Fruit fly (Drosophila melanogaster) whole organism, prepupa: ENCODE measurements around the gene CG43658.
A peak's percentile ranks its signal among the peaks of the same experiment; 100 is the strongest.

Source experiments
- Blimp-1 ChIP-seq: fragments of 200-800 bp; sonication (Bioruptor generic); optimal IDR thresholded peaks from 3 replicates; lab custom pipeline; 2017; ENCODE audit warnings: missing biosample characterization, missing genetic modification characterization, mild to moderate bottlenecking, moderate library complexity, missing genetic modification reagents
- CG10669 ChIP-seq: fragments of 200-800 bp; sonication (Bioruptor generic); optimal IDR thresholded peaks from 3 replicates; lab custom pipeline; 2018; ENCODE audit warnings: missing biosample characterization, mild to moderate bottlenecking, missing genetic modification characterization, moderate library complexity
- CG11294 ChIP-seq: fragments of 200-800 bp; sonication (Bioruptor generic); IDR thresholded peaks from 2 replicates; pipeline ENCODE4 v1.3.6; 2022; ENCODE audit warnings: missing biosample characterization, missing genetic modification characterization
- CG11762 ChIP-seq: fragments of 200-800 bp; sonication (Bioruptor generic); optimal IDR thresholded peaks from 3 replicates; lab custom pipeline; 2016; ENCODE audit warnings: missing biosample characterization, missing genetic modification characterization; ENCODE audit not compliant: insufficient read depth
- CG11902 ChIP-seq: fragments of 200-800 bp; sonication (Bioruptor generic); optimal IDR thresholded peaks from 3 replicates; lab custom pipeline; 2016; ENCODE audit warnings: missing biosample characterization, missing genetic modification characterization
- CG15336 ChIP-seq: fragments of 200-800 bp; sonication (Bioruptor generic); IDR thresholded peaks from 2 replicates; pipeline ENCODE4 v1.3.6; 2022; ENCODE audit warnings: missing biosample characterization, missing genetic modification characterization
- CG1621 ChIP-seq: fragments of 200-800 bp; sonication (Bioruptor generic); optimal IDR thresholded peaks from 3 replicates; lab custom pipeline; 2018; ENCODE audit warnings: missing biosample characterization, mild to moderate bottlenecking, missing genetic modification characterization
- CG16779 ChIP-seq: fragments of 200-800 bp; sonication (Bioruptor generic); optimal IDR thresholded peaks from 3 replicates; lab custom pipeline; 2017; ENCODE audit warnings: missing biosample characterization, mild to moderate bottlenecking, missing genetic modification characterization
- CG3032 ChIP-seq: fragments of 200-800 bp; optimal IDR thresholded peaks from 2 replicates; lab custom pipeline; 2019; ENCODE audit warnings: missing biosample characterization, mild to moderate bottlenecking, missing genetic modification characterization, moderate library complexity
- CG31627 ChIP-seq: fragments of 200-800 bp; sonication (Bioruptor generic); optimal IDR thresholded peaks from 3 replicates; lab custom pipeline; 2016; ENCODE audit warnings: missing biosample characterization, missing genetic modification characterization
- CG32006 ChIP-seq: fragments of 200-800 bp; sonication (Bioruptor generic); optimal IDR thresholded peaks from 3 replicates; lab custom pipeline; 2017; ENCODE audit warnings: missing biosample characterization, mild to moderate bottlenecking, missing genetic modification characterization
- CG34406 ChIP-seq: fragments of 200-800 bp; sonication (Bioruptor generic); optimal IDR thresholded peaks from 3 replicates; lab custom pipeline; 2016; ENCODE audit warnings: missing biosample characterization, missing genetic modification characterization
- CG3919 ChIP-seq: fragments of 200-800 bp; sonication (Bioruptor generic); optimal IDR thresholded peaks from 3 replicates; lab custom pipeline; 2016; ENCODE audit warnings: missing biosample characterization, missing genetic modification characterization
- CG4318 ChIP-seq: fragments of 200-800 bp; sonication (Bioruptor generic); optimal IDR thresholded peaks from 3 replicates; lab custom pipeline; 2017; ENCODE audit warnings: missing biosample characterization, mild to moderate bottlenecking, missing genetic modification characterization
- CG6163 ChIP-seq: fragments of 200-800 bp; sonication (Bioruptor generic); IDR thresholded peaks from 3 replicates; pipeline ENCODE4 v1.3.6; 2022; ENCODE audit warnings: missing biosample characterization, missing genetic modification characterization
- CG6792 ChIP-seq: fragments of 200-800 bp; sonication (Bioruptor generic); optimal IDR thresholded peaks from 3 replicates; lab custom pipeline; 2016; ENCODE audit warnings: missing biosample characterization, missing genetic modification characterization
- CG6808 ChIP-seq: fragments of 200-800 bp; sonication (Bioruptor generic); optimal IDR thresholded peaks from 3 replicates; lab custom pipeline; 2017; ENCODE audit warnings: missing biosample characterization, missing genetic modification characterization, mild to moderate bottlenecking, moderate library complexity, missing genetic modification reagents
- CG6854 ChIP-seq: fragments of 200-800 bp; sonication (Bioruptor generic); optimal IDR thresholded peaks from 2 replicates; lab custom pipeline; 2017; ENCODE audit warnings: missing biosample characterization, mild to moderate bottlenecking, missing genetic modification characterization
- CG8119 ChIP-seq: fragments of 200-800 bp; sonication (Bioruptor generic); IDR thresholded peaks from 3 replicates; pipeline ENCODE4 v1.3.6; 2022; ENCODE audit warnings: missing biosample characterization, missing genetic modification characterization
- CG8319 ChIP-seq: fragments of 200-800 bp; sonication (Bioruptor generic); optimal IDR thresholded peaks from 3 replicates; lab custom pipeline; 2016; ENCODE audit warnings: missing biosample characterization, missing genetic modification characterization
- CG8632 ChIP-seq: fragments of 200-800 bp; sonication (Bioruptor generic); optimal IDR thresholded peaks from 3 replicates; lab custom pipeline; 2016; ENCODE audit warnings: missing biosample characterization, missing genetic modification characterization
- CG9139 ChIP-seq: fragments of 200-800 bp; sonication (Bioruptor generic); optimal IDR thresholded peaks from 3 replicates; lab custom pipeline; 2017; ENCODE audit warnings: missing biosample characterization, mild to moderate bottlenecking, missing genetic modification characterization
- Eip75B ChIP-seq: fragments of 200-800 bp; sonication (Bioruptor generic); optimal IDR thresholded peaks from 3 replicates; lab custom pipeline; 2016; ENCODE audit warnings: missing biosample characterization, missing genetic modification characterization
- Eip78C ChIP-seq: fragments of 200-800 bp; sonication (Bioruptor generic); peaks from one replicate; lab custom pipeline; 2016; ENCODE audit warnings: missing biosample characterization, missing genetic modification characterization
- Eip93F ChIP-seq: fragments of 200-800 bp; sonication (Bioruptor generic); optimal IDR thresholded peaks from 2 replicates; lab custom pipeline; 2016; ENCODE audit warnings: missing biosample characterization, mild to moderate bottlenecking, missing genetic modification characterization
- Ets21C ChIP-seq: fragments of 200-800 bp; sonication (Bioruptor generic); optimal IDR thresholded peaks from 3 replicates; lab custom pipeline; 2016; ENCODE audit warnings: missing biosample characterization, missing genetic modification characterization
- Ets96B ChIP-seq: fragments of 200-800 bp; optimal IDR thresholded peaks from 2 replicates; lab custom pipeline; 2019; ENCODE audit warnings: missing biosample characterization, mild to moderate bottlenecking, missing genetic modification characterization, moderate library complexity
- Gug ChIP-seq: fragments of 200-800 bp; sonication (Bioruptor generic); IDR thresholded peaks from 2 replicates; pipeline ENCODE4 v1.3.6; 2022; ENCODE audit warnings: missing biosample characterization, missing genetic modification characterization
- Hr38 ChIP-seq: sonication (Bioruptor generic); optimal IDR thresholded peaks from 2 replicates; lab custom pipeline; 2016; ENCODE audit warnings: missing biosample characterization, missing genetic modification characterization
- Hr39 ChIP-seq: fragments of 200-800 bp; sonication (Bioruptor generic); optimal IDR thresholded peaks from 2 replicates; lab custom pipeline; 2016; ENCODE audit warnings: missing biosample characterization, missing genetic modification characterization
- Lpt ChIP-seq: fragments of 200-800 bp; sonication (Bioruptor generic); optimal IDR thresholded peaks from 3 replicates; lab custom pipeline; 2016; ENCODE audit warnings: missing biosample characterization, missing genetic modification characterization
- Met ChIP-seq: fragments of 200-800 bp; sonication (Bioruptor generic); optimal IDR thresholded peaks from 3 replicates; lab custom pipeline; 2016; ENCODE audit warnings: missing biosample characterization, missing genetic modification characterization
- Smox ChIP-seq: fragments of 200-800 bp; sonication (Bioruptor generic); optimal IDR thresholded peaks from 3 replicates; lab custom pipeline; 2016; ENCODE audit warnings: missing biosample characterization, missing genetic modification characterization
- Sox102F ChIP-seq: fragments of 200-800 bp; sonication (Bioruptor generic); optimal IDR thresholded peaks from 2 replicates; lab custom pipeline; 2016; ENCODE audit warnings: missing biosample characterization, mild to moderate bottlenecking, missing genetic modification characterization
- Sox14 ChIP-seq: fragments of 200-800 bp; sonication (Bioruptor generic); optimal IDR thresholded peaks from 3 replicates; lab custom pipeline; 2016; ENCODE audit warnings: missing biosample characterization, missing genetic modification characterization
- Sox15 ChIP-seq: fragments of 200-800 bp; sonication (Bioruptor generic); optimal IDR thresholded peaks from 3 replicates; lab custom pipeline; 2016; ENCODE audit warnings: missing biosample characterization, missing genetic modification characterization
- achi ChIP-seq: fragments of 200-800 bp; sonication (Bioruptor generic); optimal IDR thresholded peaks from 3 replicates; lab custom pipeline; 2016; ENCODE audit warnings: missing biosample characterization, missing genetic modification characterization
- cyc ChIP-seq: fragments of 200-800 bp; sonication (Bioruptor generic); optimal IDR thresholded peaks from 3 replicates; lab custom pipeline; 2016; ENCODE audit warnings: missing biosample characterization, missing genetic modification characterization
- dac ChIP-seq: fragments of 200-800 bp; sonication (Bioruptor generic); optimal IDR thresholded peaks from 2 replicates; lab custom pipeline; 2017; ENCODE audit warnings: missing biosample characterization, mild to moderate bottlenecking, missing genetic modification characterization
- dsx ChIP-seq: fragments of 200-800 bp; optimal IDR thresholded peaks from 3 replicates; lab custom pipeline; 2019; ENCODE audit warnings: missing biosample characterization, mild to moderate bottlenecking, missing genetic modification characterization, moderate library complexity; ENCODE audit not compliant: poor library complexity, severe bottlenecking
- eg ChIP-seq: fragments of 200-800 bp; sonication (Bioruptor generic); IDR thresholded peaks from 3 replicates; pipeline ENCODE4 v1.3.6; 2022; ENCODE audit warnings: missing biosample characterization, missing genetic modification characterization
- fd59A ChIP-seq: fragments of 200-800 bp; sonication (Bioruptor generic); optimal IDR thresholded peaks from 2 replicates; lab custom pipeline; 2017; ENCODE audit warnings: missing biosample characterization, mild to moderate bottlenecking, missing genetic modification characterization, missing genetic modification reagents
- fd85E ChIP-seq: fragments of 200-800 bp; sonication (Bioruptor generic); optimal IDR thresholded peaks from 3 replicates; lab custom pipeline; 2016; ENCODE audit warnings: missing biosample characterization, missing genetic modification characterization
- lz ChIP-seq: fragments of 200-800 bp; sonication (Bioruptor generic); optimal IDR thresholded peaks from 3 replicates; lab custom pipeline; 2016; ENCODE audit warnings: missing biosample characterization, missing genetic modification characterization
- net ChIP-seq: fragments of 200-800 bp; sonication (Bioruptor generic); optimal IDR thresholded peaks from 3 replicates; lab custom pipeline; 2016; ENCODE audit warnings: missing biosample characterization, missing genetic modification characterization
- pdm3 ChIP-seq: fragments of 200-800 bp; sonication (Bioruptor generic); optimal IDR thresholded peaks from 3 replicates; lab custom pipeline; 2016; ENCODE audit warnings: missing biosample characterization, missing genetic modification characterization
- salr ChIP-seq, 2 experiments: fragments of 200-800 bp; sonication (Bioruptor generic); optimal IDR thresholded peaks; 3 replicates each; lab custom pipeline; 2016 to 2018; ENCODE audit warnings: missing biosample characterization in 2 of 2, missing genetic modification characterization in 2 of 2, mild to moderate bottlenecking in 1 of 2
- spab ChIP-seq: fragments of 200-800 bp; sonication (Bioruptor generic); optimal IDR thresholded peaks from 2 replicates; lab custom pipeline; 2017; ENCODE audit warnings: missing biosample characterization, mild to moderate bottlenecking, missing genetic modification characterization, missing genetic modification reagents
- ss ChIP-seq, 2 experiments: fragments of 200-800 bp; sonication (Bioruptor generic); optimal IDR thresholded peaks; 2 replicates in 1 of 2; 3 replicates in 1 of 2; lab custom pipeline; 2017 to 2018; ENCODE audit warnings: mild to moderate bottlenecking in 2 of 2, missing biosample characterization in 2 of 2, missing genetic modification characterization in 2 of 2, moderate library complexity in 1 of 2
- svp ChIP-seq: fragments of 200-800 bp; sonication (Bioruptor generic); peaks from one replicate; lab custom pipeline; 2016; ENCODE audit warnings: missing biosample characterization, missing genetic modification characterization
- topi ChIP-seq: fragments of 200-800 bp; sonication (Bioruptor generic); optimal IDR thresholded peaks from 3 replicates; lab custom pipeline; 2016; ENCODE audit warnings: missing biosample characterization, missing genetic modification characterization
- vri ChIP-seq: fragments of 200-800 bp; sonication (Bioruptor generic); optimal IDR thresholded peaks from 3 replicates; lab custom pipeline; 2016; ENCODE audit warnings: missing biosample characterization, mild to moderate bottlenecking, missing genetic modification characterization

CG43658 gene

dm6 chrX:17508906-17509305 is 52.1 kb downstream of the CG43658 start:
- TF ChIP-seq CG11902: peak; percentile 65
- peak; percentile 77 for TF ChIP-seq CG8319 (GFP tag; lab: Kevin White, UChicago)
- peak; percentile 55 for TF ChIP-seq fd85E (GFP tag; lab: Kevin White, UChicago)
- TF ChIP-seq Blimp-1 (GFP tag; lab: Kevin White, UChicago): peak; percentile 52
- TF ChIP-seq CG16779 (tag; lab: Kevin White, UChicago): peak; percentile 44
- TF ChIP-seq CG9139: peak; percentile 45
- peak; percentile 87 for TF ChIP-seq eg
- TF ChIP-seq fd59A: peak; percentile 75
- TF ChIP-seq topi: peak; percentile 86
- peak; percentile 74 for TF ChIP-seq Ets21C (GFP tag; lab: Kevin White, UChicago)
- no peak for TF ChIP-seq Hr38 (GFP tag; lab: Kevin White, UChicago)
- TF ChIP-seq Gug (GFP tag; lab: Robert Waterston, UW): peak; percentile 73
- TF ChIP-seq Met (GFP tag; lab: Kevin White, UChicago): peak; percentile 82
- peak; percentile 84 for TF ChIP-seq CG3919 (GFP tag; lab: Kevin White, UChicago)
- peak; percentile 67 for TF ChIP-seq CG8632 (GFP tag; lab: Kevin White, UChicago)
- TF ChIP-seq CG6854 (GFP tag; lab: Kevin White, UChicago): peak; percentile 67
- TF ChIP-seq CG15336 (GFP tag; lab: Robert Waterston, UW): peak; percentile 85
- TF ChIP-seq achi (GFP tag; lab: Kevin White, UChicago): peak; percentile 78
- TF ChIP-seq CG31627 (GFP tag; lab: Kevin White, UChicago): peak; percentile 85
- TF ChIP-seq Hr39 (GFP tag; lab: Kevin White, UChicago): peak; percentile 86
- TF ChIP-seq spab (GFP tag; lab: Kevin White, UChicago): peak; percentile 61
- TF ChIP-seq CG6163 (GFP tag; lab: Robert Waterston, UW): peak; percentile 92
- peak; percentile 69 for TF ChIP-seq CG4318 (GFP tag; lab: Kevin White, UChicago)
- TF ChIP-seq ss (GFP tag; optimal IDR thresholded peaks at IDR 0.05; lab: Kevin White, UChicago): peak; percentile 28 to 73
- peak; percentile 81 for TF ChIP-seq CG1621 (tag; lab: Kevin White, UChicago)
- TF ChIP-seq CG6808 (GFP tag; lab: Kevin White, UChicago): peak; percentile 73
- TF ChIP-seq Eip78C (GFP tag; lab: Kevin White, UChicago): peak; percentile 95
- TF ChIP-seq Smox (GFP tag; lab: Kevin White, UChicago): peak; percentile 80
- TF ChIP-seq cyc (GFP tag; lab: Kevin White, UChicago): peak; percentile 82
- TF ChIP-seq Eip93F (GFP tag; lab: Kevin White, UChicago): peak; percentile 23
- TF ChIP-seq CG32006: peak; percentile 84
- peak; percentile 77 for TF ChIP-seq Lpt (GFP tag; lab: Kevin White, UChicago)
- peak; percentile 87 for TF ChIP-seq svp
- TF ChIP-seq CG10669 (GFP tag; lab: Kevin White, UChicago): peak; percentile 84
- peak; percentile 67 for TF ChIP-seq Sox102F (GFP tag; lab: Kevin White, UChicago)
- TF ChIP-seq CG34406 (GFP tag; lab: Kevin White, UChicago): peak; percentile 75
- peak; percentile 76 for TF ChIP-seq dsx (GFP tag; lab: Kevin White, UChicago)
- TF ChIP-seq salr (GFP tag; optimal IDR thresholded peaks at IDR 0.05; lab: Kevin White, UChicago): peak; percentile 70 to 73
- peak; percentile 82 for TF ChIP-seq Ets96B
- TF ChIP-seq CG11294: peak; percentile 81
- peak; percentile 80 for TF ChIP-seq Sox14 (GFP tag; lab: Kevin White, UChicago)
- TF ChIP-seq Eip75B (GFP tag; lab: Kevin White, UChicago): peak; percentile 80
- TF ChIP-seq dac: peak; percentile 66
- TF ChIP-seq pdm3 (GFP tag; lab: Kevin White, UChicago): peak; percentile 84
- peak; percentile 71 for TF ChIP-seq net (GFP tag; lab: Kevin White, UChicago)
- TF ChIP-seq CG3032 (tag; lab: Kevin White, UChicago): peak; percentile 80
- TF ChIP-seq lz (GFP tag; lab: Kevin White, UChicago): peak; percentile 79
- peak; percentile 78 for TF ChIP-seq CG6792 (GFP tag; lab: Kevin White, UChicago)
- TF ChIP-seq CG8119 (GFP tag; lab: Robert Waterston, UW): peak; percentile 78
- peak; percentile 76 for TF ChIP-seq Sox15 (GFP tag; lab: Kevin White, UChicago)
- peak; percentile 65 for TF ChIP-seq CG11762 (GFP tag; lab: Kevin White, UChicago)
- TF ChIP-seq vri (GFP tag; lab: Kevin White, UChicago): peak; percentile 69
